Fruit fly (Drosophila melanogaster): ENCODE results near the gene CG5781.

dm6 chr2L:12689281-12689765, 7.8 kb downstream of the CG5781 start:
- TF ChIP-seq CTCF (optimal IDR thresholded peaks at IDR 0.05) (no peak), CG8478 (optimal IDR thresholded peaks at IDR 0.05) (no peak)
